Fruit fly (Drosophila melanogaster): ENCODE measurements around the gene SelR.

SelR gene

dm6 chr3R:10842422-10842821, 26.0 kb downstream of the SelR start:
- TF ChIP-seq hb (GFP tag; IDR thresholded peaks at IDR 0.05; ENCODE audit: partially characterized antibody) (no peak), Opbp (GFP tag; IDR thresholded peaks at IDR 0.05; ENCODE audit: partially characterized antibody) (no peak), CG4820 (GFP tag; optimal IDR thresholded peaks at IDR 0.05) (no peak), sc (optimal IDR thresholded peaks at IDR 0.05) (no peak), sc (GFP tag; optimal IDR thresholded peaks at IDR 0.05) (no peak), mld (GFP tag; IDR thresholded peaks at IDR 0.05; ENCODE audit: partially characterized antibody) (no peak), CG12942 (GFP tag; optimal IDR thresholded peaks at IDR 0.05) (no peak), CG1647 (GFP tag; optimal IDR thresholded peaks at IDR 0.05) (no peak), CG1792 (GFP tag; optimal IDR thresholded peaks at IDR 0.05) (no peak), CG16813 (GFP tag; IDR thresholded peaks at IDR 0.05; ENCODE audit: partially characterized antibody) (no peak), CG15269 (tag; optimal IDR thresholded peaks at IDR 0.05) (no peak)

- TF ChIP-seq dm (GFP tag; optimal IDR thresholded peaks at IDR 0.05) (no peak), CG18764 (GFP tag; optimal IDR thresholded peaks at IDR 0.05) (no peak), Ets65A (GFP tag) (peak; percentile 34), sc (optimal IDR thresholded peaks at IDR 0.05) (no peak), sc (GFP tag; optimal IDR thresholded peaks at IDR 0.05) (no peak), lola (GFP tag; optimal IDR thresholded peaks at IDR 0.05) (no peak), Dp (GFP tag; optimal IDR thresholded peaks at IDR 0.05) (no peak), CG7357 (GFP tag; IDR thresholded peaks at IDR 0.05) (no peak), oc (tag; optimal IDR thresholded peaks at IDR 0.05) (peak; percentile 44), Blimp-1 (GFP tag; optimal IDR thresholded peaks at IDR 0.05) (peak; percentile 91), CG10431 (GFP tag; optimal IDR thresholded peaks at IDR 0.05) (peak; percentile 98), Mes4 (GFP tag; optimal IDR thresholded peaks at IDR 0.05) (no peak), Nf-YC (tag; optimal IDR thresholded peaks at IDR 0.05) (no peak), Med (GFP tag) (peak; percentile 32)
Observed at dm6 chr3R:10836924-10837323, 31.5 kb downstream of the SelR start.

- no peak for TF ChIP-seq CG4617 (GFP tag; optimal IDR thresholded peaks at IDR 0.05; ENCODE audit: borderline replicate concordance)
- TF ChIP-seq CG13775 (GFP tag; optimal IDR thresholded peaks at IDR 0.05), result no peak
- no peak for TF ChIP-seq CG18476 (GFP tag; optimal IDR thresholded peaks at IDR 0.05)
- TF ChIP-seq prd (optimal IDR thresholded peaks at IDR 0.05), result no peak
- TF ChIP-seq prd (GFP tag; IDR thresholded peaks at IDR 0.05), result peak; percentile 60; the same call in 2 of the 3 replicates
- no peak for TF ChIP-seq CG17612 (GFP tag; IDR thresholded peaks at IDR 0.05)
- TF ChIP-seq lbe (GFP tag; optimal IDR thresholded peaks at IDR 0.05), result peak; percentile 96
- peak; percentile 19 for TF ChIP-seq Ets65A (GFP tag)
- TF ChIP-seq Hsf (GFP tag; optimal IDR thresholded peaks at IDR 0.05), result no peak
- TF ChIP-seq sens-2 (GFP tag; IDR thresholded peaks at IDR 0.05), result no peak
- no peak for TF ChIP-seq pros (GFP tag; optimal IDR thresholded peaks at IDR 0.05)
- no peak for TF ChIP-seq Chrac-16 (GFP tag; optimal IDR thresholded peaks at IDR 0.05)
- no peak for TF ChIP-seq Kr (GFP tag; optimal IDR thresholded peaks at IDR 0.05)
- peak in 1 of 2 experiments; percentile 93 for TF ChIP-seq bsh (GFP tag; optimal IDR thresholded peaks at IDR 0.05)
- TF ChIP-seq Med (GFP tag), result peak; percentile 28
- peak; percentile 97 for TF ChIP-seq corto (GFP tag; optimal IDR thresholded peaks at IDR 0.05)
- peak; percentile 96 for TF ChIP-seq Drgx (GFP tag; IDR thresholded peaks at IDR 0.05)
- peak; percentile 91 for TF ChIP-seq nom (GFP tag; optimal IDR thresholded peaks at IDR 0.05)
- TF ChIP-seq CG11093 (GFP tag; IDR thresholded peaks at IDR 0.05), result peak; percentile 16; the same call in 1 of the 3 replicates
- TF ChIP-seq CG4820 (GFP tag; optimal IDR thresholded peaks at IDR 0.05), result no peak
- TF ChIP-seq Nf-YA (GFP tag; IDR thresholded peaks at IDR 0.05), result no peak
- peak; percentile 25 for TF ChIP-seq CG1603 (tag; optimal IDR thresholded peaks at IDR 0.05)
Observed at dm6 chr3R:10834893-10835292, 33.5 kb downstream of the SelR start.

Measured in whole organism, embryonic.